Fruit fly (Drosophila melanogaster) S2 (cell line): ENCODE data around the gene GMF.

Source experiments
- CG8478 ChIP-seq: fragments of >200 bp; optimal IDR thresholded peaks from 2 replicates; lab custom pipeline; 2018
- CTCF ChIP-seq, 2 experiments: fragments of >200 bp; optimal IDR thresholded peaks; 2 replicates each; lab custom pipeline; 2018

dm6 chr2L:16275177-16275808 is 27.5 kb downstream of the GMF start:
- no peak for TF ChIP-seq CG8478
- no peak for TF ChIP-seq CTCF (optimal IDR thresholded peaks at IDR 0.05; lab: Kevin White, UChicago)
